Worm (Caenorhabditis elegans): ENCODE results near the gene R07C12.3.

DNA sequence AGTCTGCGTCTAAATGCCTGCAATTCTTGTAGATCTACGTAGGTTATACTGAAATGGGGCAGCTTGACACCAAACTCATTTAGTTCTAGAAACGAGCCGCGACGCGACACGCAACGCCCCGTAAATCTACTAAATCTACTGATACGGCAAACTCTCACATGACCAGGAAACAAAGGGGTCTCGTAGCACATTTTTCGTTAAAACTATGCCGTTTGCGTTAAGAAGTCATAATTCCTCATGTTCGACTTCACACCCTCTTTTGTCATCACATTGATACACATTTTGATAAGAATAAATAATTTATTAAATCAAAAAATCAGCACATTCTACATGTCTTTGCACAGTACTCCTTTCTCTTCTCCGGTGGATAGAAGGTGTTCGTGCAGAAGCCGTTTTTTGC, 23.8 kb upstream of the R07C12.3 start:
- TF ChIP-seq tbx-8 (GFP tag; optimal IDR thresholded peaks at IDR 0.05) (no peak), ceh-39 (tag; optimal IDR thresholded peaks at IDR 0.05) (no peak), nhr-237 (tag; optimal IDR thresholded peaks at IDR 0.05) (no peak), ham-2 (GFP tag; optimal IDR thresholded peaks at IDR 0.05) (no peak), ztf-11 (tag; optimal IDR thresholded peaks at IDR 0.05) (no peak), unc-62 (GFP tag; optimal IDR thresholded peaks at IDR 0.05) (no peak), blmp-1 (tag; optimal IDR thresholded peaks at IDR 0.05) (no peak), nhr-28 (tag; optimal IDR thresholded peaks at IDR 0.05) (no peak), elt-3 (tag; optimal IDR thresholded peaks at IDR 0.05) (no peak), nhr-12 (tag; optimal IDR thresholded peaks at IDR 0.05) (no peak)

All from whole organism, mixed stage, embryonic.